Fruit fly (Drosophila melanogaster) whole organism, embryonic: ENCODE results near the gene wfs1.

Experiments used
- Awh ChIP-seq: fragments of 200-800 bp; sonication (Bioruptor generic); IDR thresholded peaks from 2 replicates; pipeline ENCODE4, ENCODE4 v1.3.6; 2022; ENCODE audit warnings: missing biosample characterization, missing genetic modification characterization
- Bgb ChIP-seq: fragments of 200-800 bp; sonication (Bioruptor generic); IDR thresholded peaks from 2 replicates; pipeline ENCODE4 v1.3.6; 2022; ENCODE audit warnings: missing biosample characterization, missing genetic modification characterization; ENCODE audit not compliant: partially characterized antibody
- CG11695 ChIP-seq: fragments of 200-800 bp; sonication (Bioruptor generic); IDR thresholded peaks from 3 replicates; pipeline ENCODE4 v1.3.6; 2022; ENCODE audit warnings: missing biosample characterization, missing genetic modification characterization
- CG1233 ChIP-seq: fragments of 200-800 bp; sonication (Bioruptor generic); optimal IDR thresholded peaks from 4 replicates; lab custom pipeline; 2018; ENCODE audit warnings: missing biosample characterization, mild to moderate bottlenecking, missing genetic modification characterization
- CG13424 ChIP-seq: fragments of 200-800 bp; sonication (Bioruptor generic); optimal IDR thresholded peaks from 2 replicates; lab custom pipeline; 2019; ENCODE audit warnings: missing biosample characterization, mild to moderate bottlenecking, missing genetic modification characterization, moderate library complexity
- CG14014 ChIP-seq: fragments of 200-800 bp; sonication (Bioruptor generic); IDR thresholded peaks from 2 replicates; pipeline ENCODE4 v1.3.6; 2022; ENCODE audit warnings: missing biosample characterization, missing genetic modification characterization
- CG15696 ChIP-seq: fragments of 200-800 bp; sonication (Bioruptor generic); optimal IDR thresholded peaks from 2 replicates; lab custom pipeline; 2019; ENCODE audit warnings: missing biosample characterization, mild to moderate bottlenecking, missing genetic modification characterization, moderate library complexity
- CG17802 ChIP-seq: fragments of 200-800 bp; sonication (Bioruptor generic); optimal IDR thresholded peaks from 2 replicates; lab custom pipeline; 2018; ENCODE audit warnings: missing biosample characterization, mild to moderate bottlenecking, missing genetic modification characterization, moderate library complexity
- CG1792 ChIP-seq: fragments of 200-800 bp; sonication (Bioruptor generic); optimal IDR thresholded peaks from 2 replicates; lab custom pipeline; 2016; ENCODE audit warnings: missing biosample characterization, missing genetic modification characterization
- CG18619 ChIP-seq: fragments of 200-800 bp; sonication (Bioruptor generic); optimal IDR thresholded peaks from 3 replicates; lab custom pipeline; 2017; ENCODE audit warnings: missing biosample characterization, mild to moderate bottlenecking, missing genetic modification characterization
- CG31224 ChIP-seq: fragments of 200-800 bp; sonication (Bioruptor generic); IDR thresholded peaks from 2 replicates; pipeline ENCODE4 v1.3.6; 2022; ENCODE audit warnings: missing biosample characterization, missing genetic modification characterization
- CG3163 ChIP-seq: fragments of 200-800 bp; sonication (Bioruptor generic); optimal IDR thresholded peaks from 3 replicates; lab custom pipeline; 2016; ENCODE audit warnings: missing biosample characterization, missing genetic modification characterization
- CG34224 ChIP-seq: fragments of 200-800 bp; sonication (Bioruptor generic); IDR thresholded peaks from 3 replicates; pipeline ENCODE4 v1.3.6; 2022; ENCODE audit warnings: missing biosample characterization, missing genetic modification characterization; ENCODE audit not compliant: partially characterized antibody
- CG3995 ChIP-seq: fragments of 200-800 bp; sonication (Bioruptor generic); optimal IDR thresholded peaks from 3 replicates; lab custom pipeline; 2016; ENCODE audit warnings: missing biosample characterization, missing genetic modification characterization
- CG4707 ChIP-seq: fragments of 200-800 bp; sonication (Bioruptor generic); optimal IDR thresholded peaks from 2 replicates; lab custom pipeline; 2018; ENCODE audit warnings: missing biosample characterization, mild to moderate bottlenecking, missing genetic modification characterization, moderate library complexity
- CG8359 ChIP-seq: fragments of 200-800 bp; sonication (Bioruptor generic); optimal IDR thresholded peaks from 2 replicates; lab custom pipeline; 2017; ENCODE audit warnings: missing biosample characterization, mild to moderate bottlenecking, missing genetic modification characterization, borderline replicate concordance
- Camta ChIP-seq: fragments of 200-800 bp; sonication (Bioruptor generic); optimal IDR thresholded peaks from 2 replicates; lab custom pipeline; 2016; ENCODE audit warnings: missing biosample characterization, missing genetic modification characterization
- Deaf1 ChIP-seq: fragments of 200-800 bp; optimal IDR thresholded peaks from 3 replicates; lab custom pipeline; 2019; ENCODE audit warnings: missing biosample characterization, mild to moderate bottlenecking, missing genetic modification characterization, moderate library complexity
- Dip2 ChIP-seq: fragments of 200-800 bp; sonication (Bioruptor generic); IDR thresholded peaks from 2 replicates; pipeline ENCODE4 v1.3.6; 2022; ENCODE audit warnings: missing biosample characterization, missing genetic modification characterization
- Ets65A ChIP-seq: fragments of 200-800 bp; sonication (Bioruptor generic); peaks from one replicate; lab custom pipeline; 2016; ENCODE audit warnings: missing biosample characterization, missing genetic modification characterization
- Ets97D ChIP-seq: fragments of 200-800 bp; sonication (Bioruptor generic); optimal IDR thresholded peaks from 3 replicates; lab custom pipeline; 2016; ENCODE audit warnings: missing biosample characterization, missing genetic modification characterization
- Fer2 ChIP-seq: fragments of 200-800 bp; sonication (Bioruptor generic); optimal IDR thresholded peaks from 2 replicates; lab custom pipeline; 2018; ENCODE audit warnings: missing biosample characterization, mild to moderate bottlenecking, missing genetic modification characterization, moderate library complexity
- HHEX ChIP-seq: fragments of 200-800 bp; sonication (Bioruptor generic); optimal IDR thresholded peaks from 3 replicates; lab custom pipeline; 2017; ENCODE audit warnings: missing biosample characterization, mild to moderate bottlenecking, missing genetic modification characterization, missing genetic modification reagents
- HLH3B ChIP-seq: fragments of 200-800 bp; sonication (Bioruptor generic); IDR thresholded peaks from 2 replicates; pipeline ENCODE4 v1.3.6; 2022; ENCODE audit warnings: missing biosample characterization, missing genetic modification characterization
- Hey ChIP-seq: fragments of 200-800 bp; sonication (Bioruptor generic); optimal IDR thresholded peaks from 3 replicates; lab custom pipeline; 2018; ENCODE audit warnings: missing biosample characterization, mild to moderate bottlenecking, missing genetic modification characterization
- Hmx ChIP-seq: fragments of 200-800 bp; sonication (Bioruptor generic); optimal IDR thresholded peaks from 2 replicates; lab custom pipeline; 2016; ENCODE audit warnings: missing biosample characterization, missing genetic modification characterization
- Hr51 ChIP-seq, 2 experiments: fragments of 200-800 bp; sonication (Bioruptor generic); optimal IDR thresholded peaks; 2 replicates in 1 of 2; 3 replicates in 1 of 2; lab custom pipeline; 2016 to 2018; ENCODE audit warnings: missing biosample characterization in 2 of 2, missing genetic modification characterization in 2 of 2, mild to moderate bottlenecking in 1 of 2, moderate library complexity in 1 of 2
- Hsf ChIP-seq: fragments of 200-800 bp; sonication (Bioruptor generic); optimal IDR thresholded peaks from 3 replicates; lab custom pipeline; 2016; ENCODE audit warnings: missing biosample characterization, missing genetic modification characterization
- Kr ChIP-seq: fragments of 200-800 bp; sonication (Bioruptor generic); optimal IDR thresholded peaks from 2 replicates; lab custom pipeline; 2017; ENCODE audit warnings: missing biosample characterization, mild to moderate bottlenecking, missing genetic modification characterization
- NC2β ChIP-seq: fragments of 200-800 bp; sonication (Bioruptor generic); optimal IDR thresholded peaks from 2 replicates; lab custom pipeline; 2016; ENCODE audit warnings: missing biosample characterization, missing genetic modification characterization
- NK7.1 ChIP-seq: fragments of 200-800 bp; sonication (Bioruptor generic); optimal IDR thresholded peaks from 3 replicates; lab custom pipeline; 2016; ENCODE audit warnings: missing biosample characterization, missing genetic modification characterization
- Nf-YC ChIP-seq: fragments of 200-800 bp; optimal IDR thresholded peaks from 3 replicates; lab custom pipeline; 2019; ENCODE audit warnings: missing biosample characterization, mild to moderate bottlenecking, missing genetic modification characterization, moderate library complexity
- Ravus ChIP-seq: fragments of 200-800 bp; sonication (Bioruptor generic); IDR thresholded peaks from 2 replicates; pipeline ENCODE4 v1.3.6; 2022; ENCODE audit warnings: missing biosample characterization, missing genetic modification characterization
- al ChIP-seq: fragments of 200-800 bp; sonication (Bioruptor generic); IDR thresholded peaks from 2 replicates; pipeline ENCODE4 v1.3.6; 2022; ENCODE audit warnings: missing biosample characterization, missing genetic modification characterization
- cad ChIP-seq: fragments of >200 bp; optimal IDR thresholded peaks from 2 replicates; lab custom pipeline; 2017; ENCODE audit warnings: missing biosample characterization, missing genetic modification characterization
- crp ChIP-seq, 2 experiments: fragments of 200-800 bp; sonication (Bioruptor generic); optimal IDR thresholded peaks; 2 replicates in 1 of 2; 3 replicates in 1 of 2; lab custom pipeline; 2017; ENCODE audit warnings: missing biosample characterization in 2 of 2, missing genetic modification characterization in 2 of 2, mild to moderate bottlenecking in 1 of 2, moderate library complexity in 1 of 2
- danr ChIP-seq: fragments of 200-800 bp; sonication (Bioruptor generic); IDR thresholded peaks from 2 replicates; pipeline ENCODE4 v1.3.6; 2022; ENCODE audit warnings: missing biosample characterization, missing genetic modification characterization
- ewg ChIP-seq: fragments of 200-800 bp; sonication (Bioruptor generic); optimal IDR thresholded peaks from 3 replicates; lab custom pipeline; 2017; ENCODE audit warnings: mild to moderate bottlenecking, missing biosample characterization, missing genetic modification reagents, missing genetic modification characterization
- exex ChIP-seq: fragments of 200-800 bp; sonication (Bioruptor generic); optimal IDR thresholded peaks from 4 replicates; lab custom pipeline; 2018; ENCODE audit warnings: missing biosample characterization, mild to moderate bottlenecking, missing genetic modification characterization, moderate library complexity
- hth ChIP-seq: fragments of >200 bp; optimal IDR thresholded peaks from 2 replicates; lab custom pipeline; 2017; ENCODE audit warnings: inconsistent platforms
- jing ChIP-seq: fragments of 200-800 bp; sonication (Bioruptor generic); optimal IDR thresholded peaks from 2 replicates; lab custom pipeline; 2018; ENCODE audit warnings: missing biosample characterization, mild to moderate bottlenecking, missing genetic modification characterization
- jumu ChIP-seq: fragments of 200-800 bp; sonication (Bioruptor generic); optimal IDR thresholded peaks from 3 replicates; lab custom pipeline; 2016; ENCODE audit warnings: missing biosample characterization, missing genetic modification characterization
- lola ChIP-seq, 3 experiments: fragments of >200 bp in 2 of 3; fragments of 200-800 bp in 1 of 3; sonication (Bioruptor generic) in 1 of 3; optimal IDR thresholded peaks; 2 replicates each; lab custom pipeline; 2017 to 2019; ENCODE audit warnings: missing biosample characterization in 3 of 3, missing genetic modification characterization in 3 of 3, mild to moderate bottlenecking in 1 of 3, moderate library complexity in 1 of 3
- luna ChIP-seq: fragments of 200-800 bp; sonication (Bioruptor generic); optimal IDR thresholded peaks from 2 replicates; lab custom pipeline; 2016; ENCODE audit warnings: missing biosample characterization, missing genetic modification characterization
- mam ChIP-seq: fragments of 200-800 bp; sonication (Bioruptor generic); optimal IDR thresholded peaks from 3 replicates; lab custom pipeline; 2016; ENCODE audit warnings: missing biosample characterization, missing genetic modification characterization
- nerfin-2 ChIP-seq: fragments of 200-800 bp; sonication (Bioruptor generic); IDR thresholded peaks from 2 replicates; pipeline ENCODE4 v1.3.6; 2022; ENCODE audit warnings: missing biosample characterization, missing genetic modification characterization; ENCODE audit not compliant: partially characterized antibody
- onecut ChIP-seq: fragments of 200-800 bp; sonication (Bioruptor generic); IDR thresholded peaks from 2 replicates; pipeline ENCODE4 v1.3.6; 2022; ENCODE audit warnings: missing biosample characterization, missing genetic modification characterization
- phol ChIP-seq: fragments of 200-800 bp; sonication (Bioruptor generic); optimal IDR thresholded peaks from 3 replicates; lab custom pipeline; 2018; ENCODE audit warnings: missing biosample characterization, mild to moderate bottlenecking, missing genetic modification characterization, moderate library complexity
- ttk ChIP-seq: fragments of 200-800 bp; sonication (Bioruptor generic); IDR thresholded peaks from 2 replicates; pipeline ENCODE4 v2.1.2; 2022; ENCODE audit warnings: missing biosample characterization, missing genetic modification characterization
- tup ChIP-seq: fragments of 200-800 bp; sonication (Bioruptor generic); optimal IDR thresholded peaks from 2 replicates; lab custom pipeline; 2016; ENCODE audit warnings: missing biosample characterization, mild to moderate bottlenecking, missing genetic modification characterization, moderate library complexity
- z ChIP-seq: fragments of 200-800 bp; sonication (Bioruptor generic); IDR thresholded peaks from 3 replicates; pipeline ENCODE4 v1.3.6; 2022; ENCODE audit warnings: missing biosample characterization, missing genetic modification characterization

wfs1 gene

dm6 chr3R:22673528-22673959 is 16.6 kb downstream of the wfs1 start (continued):
- TF ChIP-seq CG14014 (GFP tag; lab: Robert Waterston, UW): no peak
- no peak for TF ChIP-seq CG34224
- TF ChIP-seq Ets65A (GFP tag; lab: Kevin White, UChicago): peak; percentile 96
- peak; percentile 66 for TF ChIP-seq jumu (GFP tag; lab: Kevin White, UChicago)
- TF ChIP-seq hth: no peak
- TF ChIP-seq NC2β (GFP tag; lab: Kevin White, UChicago): peak; percentile 82
- TF ChIP-seq lola (GFP tag; optimal IDR thresholded peaks at IDR 0.05; lab: Kevin White, UChicago): peak in 1 of 3 experiments; percentile 95
- TF ChIP-seq nerfin-2 (GFP tag; lab: Robert Waterston, UW): no peak
- no peak for TF ChIP-seq CG1792 (GFP tag; lab: Kevin White, UChicago)
- peak; percentile 94 for TF ChIP-seq exex
- TF ChIP-seq luna: no peak
- TF ChIP-seq CG1233 (GFP tag; lab: Kevin White, UChicago): peak; percentile 73
- no peak for TF ChIP-seq Ravus
- TF ChIP-seq Awh (GFP tag; lab: Robert Waterston, UW): 0 out of 2 replicates have a peak, but pooled peaks have one; percentile 31
- peak; percentile 51 for TF ChIP-seq mam (GFP tag; lab: Kevin White, UChicago)
- TF ChIP-seq Camta (GFP tag; lab: Kevin White, UChicago): peak; percentile 56
- TF ChIP-seq Dip2: no peak
- TF ChIP-seq tup (GFP tag; lab: Kevin White, UChicago): no peak
- TF ChIP-seq HHEX (GFP tag; lab: Kevin White, UChicago): peak; percentile 57
- no peak for TF ChIP-seq Hmx (GFP tag; lab: Kevin White, UChicago)
- TF ChIP-seq CG8359 (GFP tag; lab: Kevin White, UChicago): peak; percentile 68
- no peak for TF ChIP-seq jing (GFP tag; lab: Kevin White, UChicago)
- TF ChIP-seq CG18619 (GFP tag; lab: Kevin White, UChicago): peak; percentile 51
- peak; percentile 31; the same call in 1 of the 2 replicates for TF ChIP-seq HLH3B (GFP tag; lab: Robert Waterston, UW)
- TF ChIP-seq Hr51 (GFP tag; optimal IDR thresholded peaks at IDR 0.05; lab: Kevin White, UChicago): peak in 1 of 2 experiments; percentile 71
- peak; percentile 75 for TF ChIP-seq Hsf (GFP tag; lab: Kevin White, UChicago)
- TF ChIP-seq CG3995 (GFP tag; lab: Kevin White, UChicago): peak; percentile 18
- TF ChIP-seq danr: no peak
- peak in 1 of 2 experiments; percentile 20 for TF ChIP-seq crp (GFP tag; optimal IDR thresholded peaks at IDR 0.05; lab: Kevin White, UChicago)
- no peak for TF ChIP-seq Ets97D (GFP tag; lab: Kevin White, UChicago)
- no peak for TF ChIP-seq cad (GFP tag; lab: Kevin White, UChicago)
- peak; percentile 62; the same call in 2 of the 3 replicates for TF ChIP-seq CG11695 (GFP tag; lab: Robert Waterston, UW)
- TF ChIP-seq z (GFP tag; lab: Robert Waterston, UW): no peak
- peak; percentile 85 for TF ChIP-seq phol (tag; lab: Kevin White, UChicago)
- TF ChIP-seq Kr: no peak
- TF ChIP-seq CG15696 (tag; lab: Kevin White, UChicago): peak; percentile 96
- TF ChIP-seq CG31224 (GFP tag; lab: Robert Waterston, UW): no peak
- peak; percentile 51 for TF ChIP-seq NK7.1 (GFP tag; lab: Kevin White, UChicago)
- TF ChIP-seq CG4707: peak; percentile 4
- no peak for TF ChIP-seq Bgb
- no peak for TF ChIP-seq Hey
- TF ChIP-seq ttk (GFP tag; lab: Robert Waterston, UW): no peak
- no peak for TF ChIP-seq al (GFP tag; lab: Robert Waterston, UW)
- peak; percentile 19 for TF ChIP-seq CG17802
- peak; percentile 44 for TF ChIP-seq ewg (GFP tag; lab: Kevin White, UChicago)
- no peak for TF ChIP-seq Fer2 (tag; lab: Kevin White, UChicago)
- TF ChIP-seq CG13424 (tag; lab: Kevin White, UChicago): peak; percentile 64
- TF ChIP-seq CG3163: peak; percentile 55
- TF ChIP-seq onecut: peak; percentile 26; the same call in 1 of the 2 replicates
- peak; percentile 20 for TF ChIP-seq Deaf1 (tag; lab: Kevin White, UChicago)
- no peak for TF ChIP-seq Nf-YC (tag; lab: Kevin White, UChicago)
